Worm (Caenorhabditis elegans) whole organism, L1 larva: ENCODE data around the gene tag-196.

Source experiments
- C16A3.4 ChIP-seq: fragments of 150-350 bp; optimal IDR thresholded peaks from 2 replicates; lab custom pipeline; 2014; ENCODE audit warnings: missing biosample characterization, missing genetic modification characterization
- C34B4.2 ChIP-seq: sonication (generic microtip); optimal IDR thresholded peaks from 2 replicates; lab custom pipeline; 2017; ENCODE audit warnings: mild to moderate bottlenecking, missing genetic modification characterization, missing compliant biosample characterization
- Y116A8C.19 ChIP-seq: sonication (generic microtip); optimal IDR thresholded peaks from 2 replicates; lab custom pipeline; 2016; ENCODE audit warnings: missing compliant biosample characterization, missing genetic modification characterization, borderline replicate concordance
- aha-1 ChIP-seq: fragments of 150-350 bp; optimal IDR thresholded peaks from 2 replicates; lab custom pipeline; 2014; ENCODE audit warnings: missing biosample characterization, missing genetic modification characterization
- blmp-1 ChIP-seq: fragments of 150-350 bp; optimal IDR thresholded peaks from 2 replicates; lab custom pipeline; 2014; ENCODE audit warnings: missing biosample characterization, missing genetic modification characterization
- ceh-8 ChIP-seq: fragments of 200-800 bp; sonication (Bioruptor generic); optimal IDR thresholded peaks from 2 replicates; lab custom pipeline; 2018; ENCODE audit warnings: mild to moderate bottlenecking, missing genetic modification characterization, moderate library complexity, missing compliant biosample characterization
- ceh-82 ChIP-seq, 3 experiments: fragments of 150-350 bp in 1 of 3; sonication (generic microtip) in 2 of 3; optimal IDR thresholded peaks; 2 replicates each; lab custom pipeline; 2014 to 2017; ENCODE audit warnings: missing biosample characterization in 3 of 3, missing genetic modification characterization in 3 of 3
- dpl-1 ChIP-seq, 3 experiments: fragments of 150-350 bp in 2 of 3; sonication (generic microtip) in 1 of 3; optimal IDR thresholded peaks; 2 replicates each; lab custom pipeline; 2014 to 2017; ENCODE audit warnings: missing biosample characterization in 3 of 3, missing genetic modification characterization in 3 of 3, missing genetic modification reagents in 3 of 3
- dsc-1 ChIP-seq: sonication (generic microtip); optimal IDR thresholded peaks from 2 replicates; lab custom pipeline; 2016; ENCODE audit warnings: mild to moderate bottlenecking, missing genetic modification characterization, missing compliant biosample characterization
- efl-1 ChIP-seq, 4 experiments: fragments of 150-350 bp; optimal IDR thresholded peaks in 3 of 4; peaks in 1 of 4; 1 replicate in 1 of 4; 2 replicates in 3 of 4; lab custom pipeline; 2014; ENCODE audit warnings: missing biosample characterization in 2 of 4, missing genetic modification characterization in 2 of 4, missing genetic modification reagents in 2 of 4
- egl-27 ChIP-seq, 2 experiments: fragments of 150-350 bp in 1 of 2; sonication (generic microtip); optimal IDR thresholded peaks; 3 replicates each; lab custom pipeline; 2017 to 2018; ENCODE audit warnings: missing biosample characterization in 2 of 2, missing genetic modification characterization in 2 of 2, missing genetic modification reagents in 2 of 2
- elt-3 ChIP-seq, 6 experiments: fragments of 150-350 bp in 1 of 6; sonication (generic microtip); optimal IDR thresholded peaks; 2 replicates each; lab custom pipeline; 2017 to 2018; ENCODE audit warnings: missing biosample characterization in 6 of 6, missing genetic modification characterization in 6 of 6, inconsistent platforms in 1 of 6
- fkh-8 ChIP-seq: sonication (generic microtip); optimal IDR thresholded peaks from 2 replicates; lab custom pipeline; 2016; ENCODE audit warnings: mild to moderate bottlenecking, missing genetic modification characterization, missing compliant biosample characterization
- irx-1 ChIP-seq: sonication (generic microtip); optimal IDR thresholded peaks from 2 replicates; lab custom pipeline; 2016; ENCODE audit warnings: missing genetic modification characterization, missing compliant biosample characterization
- jun-1 ChIP-seq: fragments of 150-350 bp; optimal IDR thresholded peaks from 2 replicates; lab custom pipeline; 2014; ENCODE audit warnings: missing biosample characterization, missing genetic modification reagents, missing genetic modification characterization
- lin-14 ChIP-seq: fragments of 200-800 bp; sonication (Bioruptor generic); optimal IDR thresholded peaks from 2 replicates; lab custom pipeline; 2018; ENCODE audit warnings: mild to moderate bottlenecking, missing genetic modification characterization, moderate library complexity, missing compliant biosample characterization
- lin-35 ChIP-seq, 2 experiments: fragments of 150-350 bp; optimal IDR thresholded peaks; 2 replicates each; lab custom pipeline; 2014; ENCODE audit warnings: missing biosample characterization in 2 of 2, missing genetic modification characterization in 2 of 2, missing genetic modification reagents in 2 of 2
- lin-39 ChIP-seq: fragments of 150-350 bp; optimal IDR thresholded peaks from 2 replicates; lab custom pipeline; 2014; ENCODE audit warnings: missing biosample characterization, missing genetic modification reagents, missing genetic modification characterization
- lsy-2 ChIP-seq, 2 experiments: fragments of 150-350 bp; optimal IDR thresholded peaks; 2 replicates each; lab custom pipeline; 2014; ENCODE audit warnings: missing biosample characterization in 2 of 2, missing genetic modification characterization in 2 of 2
- mdl-1 ChIP-seq, 2 experiments: fragments of 150-350 bp; optimal IDR thresholded peaks; 2 replicates each; lab custom pipeline; 2014 to 2017; ENCODE audit warnings: missing biosample characterization in 2 of 2, missing genetic modification characterization in 2 of 2, inconsistent platforms in 1 of 2
- mep-1 ChIP-seq: fragments of 150-350 bp; optimal IDR thresholded peaks from 2 replicates; lab custom pipeline; 2014; ENCODE audit warnings: missing biosample characterization, missing genetic modification characterization
- nhr-19 ChIP-seq: fragments of 200-800 bp; sonication (Bioruptor generic); conservative IDR thresholded peaks from 2 replicates; pipeline ENCODE4 v1.3.6; 2022; ENCODE audit warnings: missing genetic modification characterization, missing compliant biosample characterization
- nhr-20 ChIP-seq: sonication (generic microtip); optimal IDR thresholded peaks from 2 replicates; lab custom pipeline; 2016; ENCODE audit warnings: mild to moderate bottlenecking, missing genetic modification characterization, missing compliant biosample characterization
- nhr-47 ChIP-seq: sonication (generic microtip); optimal IDR thresholded peaks from 2 replicates; lab custom pipeline; 2016; ENCODE audit warnings: mild to moderate bottlenecking, missing genetic modification characterization, moderate library complexity, missing compliant biosample characterization
- nhr-71 ChIP-seq: sonication (generic microtip); optimal IDR thresholded peaks from 2 replicates; lab custom pipeline; 2016; ENCODE audit warnings: mild to moderate bottlenecking, missing genetic modification characterization, moderate library complexity, missing compliant biosample characterization
- nhr-85 ChIP-seq: sonication (generic microtip); peaks from one replicate; lab custom pipeline; 2016; ENCODE audit warnings: missing genetic modification characterization, inconsistent platforms, missing compliant biosample characterization
- nhr-90 ChIP-seq: sonication (generic microtip); optimal IDR thresholded peaks from 2 replicates; lab custom pipeline; 2016; ENCODE audit warnings: mild to moderate bottlenecking, missing genetic modification characterization, missing compliant biosample characterization; ENCODE audit not compliant: poor library complexity
- rnt-1 ChIP-seq: sonication (generic microtip); optimal IDR thresholded peaks from 2 replicates; lab custom pipeline; 2016; ENCODE audit warnings: mild to moderate bottlenecking, missing genetic modification characterization, moderate library complexity, missing compliant biosample characterization
- skn-1 ChIP-seq: fragments of 150-350 bp; optimal IDR thresholded peaks from 2 replicates; lab custom pipeline; 2014; ENCODE audit warnings: missing biosample characterization, missing genetic modification characterization
- snu-23 ChIP-seq: sonication (generic microtip); optimal IDR thresholded peaks from 2 replicates; lab custom pipeline; 2016; ENCODE audit warnings: missing genetic modification characterization, missing compliant biosample characterization
- sptf-1 ChIP-seq: fragments of 150-350 bp; optimal IDR thresholded peaks from 2 replicates; lab custom pipeline; 2014; ENCODE audit warnings: missing biosample characterization, missing genetic modification characterization
- swsn-7 ChIP-seq: sonication (generic microtip); optimal IDR thresholded peaks from 2 replicates; lab custom pipeline; 2016; ENCODE audit warnings: missing genetic modification characterization, missing compliant biosample characterization
- tbx-2 ChIP-seq: sonication (generic microtip); optimal IDR thresholded peaks from 2 replicates; lab custom pipeline; 2016; ENCODE audit warnings: missing genetic modification characterization, missing compliant biosample characterization
- unc-130 ChIP-seq: fragments of 150-350 bp; optimal IDR thresholded peaks from 2 replicates; lab custom pipeline; 2017; ENCODE audit warnings: missing biosample characterization, missing genetic modification characterization, inconsistent platforms
- unc-62 ChIP-seq: fragments of 150-350 bp; optimal IDR thresholded peaks from 2 replicates; lab custom pipeline; 2014; ENCODE audit warnings: missing biosample characterization, missing genetic modification reagents, missing genetic modification characterization
- unc-86 ChIP-seq: sonication (generic microtip); optimal IDR thresholded peaks from 2 replicates; lab custom pipeline; 2016; ENCODE audit warnings: missing genetic modification characterization, missing compliant biosample characterization
- xbp-1 ChIP-seq: sonication (generic microtip); optimal IDR thresholded peaks from 2 replicates; lab custom pipeline; 2016; ENCODE audit warnings: missing genetic modification characterization, missing compliant biosample characterization
- ztf-11 ChIP-seq, 2 experiments: sonication (generic microtip); optimal IDR thresholded peaks; 2 replicates each; lab custom pipeline; 2016 to 2017; ENCODE audit warnings: missing genetic modification characterization in 2 of 2, missing biosample characterization in 1 of 2, missing compliant biosample characterization in 1 of 2

The tag-196 gene

ce11 chrV:8607353-8607850 lies 12.7 kb downstream of the tag-196 start, which contains the start of gene smk-1:
smk-1 (plus strand) TSS chrV:8607800.
- TF ChIP-seq nhr-19 (GFP tag; lab: Robert Waterston, UW) (0 out of 2 replicates have a peak, but pooled peaks have one; percentile 3), swsn-7 (tag; lab: Kevin White, UChicago) (peak; percentile 3), lin-14 (GFP tag; lab: Kevin White, UChicago) (peak; percentile 67), lsy-2 (tag; optimal IDR thresholded peaks at IDR 0.05; lab: Kevin White, UChicago) (peak in 1 of 2 experiments; percentile 18), nhr-47 (peak; percentile 4), snu-23 (GFP tag; lab: Kevin White, UChicago) (peak; percentile 38), rnt-1 (tag; lab: Kevin White, UChicago) (no peak), aha-1 (tag; lab: Kevin White, UChicago) (no peak), skn-1 (tag; lab: Kevin White, UChicago) (peak; percentile 16), blmp-1 (tag; lab: Kevin White, UChicago) (peak; percentile 85), mep-1 (tag; lab: Kevin White, UChicago) (peak; percentile 34), nhr-20 (tag; lab: Kevin White, UChicago) (peak; percentile 42), sptf-1 (tag; lab: Kevin White, UChicago) (no peak), unc-130 (tag; lab: Kevin White, UChicago) (no peak), mdl-1 (tag; optimal IDR thresholded peaks at IDR 0.05; lab: Kevin White, UChicago) (peak in 1 of 2 experiments; percentile 11), nhr-90 (peak; percentile 23), lin-35 (GFP tag; optimal IDR thresholded peaks at IDR 0.05; lab: Kevin White, UChicago) (peak in 1 of 2 experiments; percentile 16), C16A3.4 (tag; lab: Kevin White, UChicago) (no peak), nhr-85 (tag; lab: Kevin White, UChicago) (peak; percentile 77), nhr-71 (tag; lab: Kevin White, UChicago) (peak; percentile 45), elt-3 (tag; optimal IDR thresholded peaks at IDR 0.05; lab: Kevin White, UChicago) (peak in 3 of 6 experiments; percentile 9 to 79 (median 12))

- TF ChIP-seq sptf-1 (tag; lab: Kevin White, UChicago) = no peak
- TF ChIP-seq efl-1 (optimal IDR thresholded peaks at IDR 0.05; lab: Kevin White, UChicago) = no peak
- peak in 1 of 2 experiments; percentile 50 for TF ChIP-seq efl-1 (GFP tag; optimal IDR thresholded peaks at IDR 0.05 in 1 of 2; lab: Kevin White, UChicago)
These were observed 13.8 kb downstream of the tag-196 start for ce11 chrV:8608483-8608882.

ce11 chrV:8609776-8610529 lies 15.2 kb downstream of the tag-196 start:
- peak; percentile 79 for TF ChIP-seq lin-14 (GFP tag; lab: Kevin White, UChicago)
- peak; percentile 7 for TF ChIP-seq xbp-1 (tag; lab: Kevin White, UChicago)
- TF ChIP-seq mdl-1 (tag; optimal IDR thresholded peaks at IDR 0.05; lab: Kevin White, UChicago) = peak in 1 of 2 experiments; percentile 21
- peak in 1 of 3 experiments; percentile 21 for TF ChIP-seq ceh-82 (tag; optimal IDR thresholded peaks at IDR 0.05; lab: Kevin White, UChicago)
- TF ChIP-seq unc-62 (GFP tag; lab: Kevin White, UChicago) = no peak
- TF ChIP-seq fkh-8 = peak; percentile 42
- TF ChIP-seq blmp-1 (tag; lab: Kevin White, UChicago) = peak; percentile 13
- TF ChIP-seq lsy-2 (tag; optimal IDR thresholded peaks at IDR 0.05; lab: Kevin White, UChicago) = peak in 1 of 2 experiments; percentile 22
- peak; percentile 19 for TF ChIP-seq nhr-47
- TF ChIP-seq ceh-8 (GFP tag; lab: Kevin White, UChicago) = no peak
- TF ChIP-seq egl-27 (tag; optimal IDR thresholded peaks at IDR 0.05; lab: Kevin White, UChicago) = no peak
- peak; percentile 0 for TF ChIP-seq nhr-71 (tag; lab: Kevin White, UChicago)

ce11 chrV:8610633-8611404 lies 16.1 kb downstream of the tag-196 start, which contains the start of gene fip-4:
fip-4 (minus strand) TSS chrV:8611268.
- TF ChIP-seq elt-3 (tag; optimal IDR thresholded peaks at IDR 0.05; lab: Kevin White, UChicago) (peak in 3 of 6 experiments; percentile 7 to 75 (median 49)), ztf-11 (tag; optimal IDR thresholded peaks at IDR 0.05; lab: Kevin White, UChicago) (peak in 1 of 2 experiments; percentile 2), unc-86 (tag; lab: Kevin White, UChicago) (no peak), C34B4.2 (no peak), nhr-85 (tag; lab: Kevin White, UChicago) (peak; percentile 87), jun-1 (no peak), ceh-82 (tag; optimal IDR thresholded peaks at IDR 0.05; lab: Kevin White, UChicago) (peak in 1 of 3 experiments; percentile 29), dpl-1 (GFP tag; optimal IDR thresholded peaks at IDR 0.05; lab: Kevin White, UChicago) (peak in 1 of 3 experiments; percentile 2), lin-39 (tag; lab: Kevin White, UChicago) (no peak), lin-14 (GFP tag; lab: Kevin White, UChicago) (peak; percentile 83), mdl-1 (tag; optimal IDR thresholded peaks at IDR 0.05; lab: Kevin White, UChicago) (peak in 1 of 2 experiments; percentile 77), tbx-2 (tag; lab: Kevin White, UChicago) (no peak), dsc-1 (tag; lab: Kevin White, UChicago) (no peak), lin-35 (GFP tag; optimal IDR thresholded peaks at IDR 0.05; lab: Kevin White, UChicago) (peak in 1 of 2 experiments; percentile 61), snu-23 (GFP tag; lab: Kevin White, UChicago) (peak; percentile 56), blmp-1 (tag; lab: Kevin White, UChicago) (peak; percentile 99), nhr-90 (peak; percentile 26), Y116A8C.19 (tag; lab: Kevin White, UChicago) (no peak), nhr-71 (tag; lab: Kevin White, UChicago) (peak; percentile 52), irx-1 (tag; lab: Kevin White, UChicago) (peak; percentile 7)
